Worm (Caenorhabditis elegans) whole organism, midembryonic: ENCODE measurements around the gene mrpl-16.
A peak's percentile ranks its signal among the peaks of the same experiment; 100 is the strongest.

Experiments
- T22C8.4 ChIP-seq: fragments of 200-800 bp; sonication (Bioruptor generic); IDR thresholded peaks from 2 replicates; pipeline ENCODE4 v1.3.6; 2022; ENCODE audit warnings: missing genetic modification characterization, missing compliant biosample characterization
- cog-1 ChIP-seq: sonication (generic microtip); optimal IDR thresholded peaks from 2 replicates; lab custom pipeline; 2016; ENCODE audit warnings: missing genetic modification characterization, missing compliant biosample characterization
- flt-1 ChIP-seq: fragments of 200-800 bp; sonication (Bioruptor generic); IDR thresholded peaks from 2 replicates; pipeline ENCODE4 v1.3.6; 2022; ENCODE audit warnings: missing genetic modification characterization, missing compliant biosample characterization
- klf-2 ChIP-seq: fragments of 200-800 bp; sonication (Bioruptor generic); conservative IDR thresholded peaks from 2 replicates; pipeline ENCODE4 v1.3.6; 2022; ENCODE audit warnings: missing genetic modification reagents, missing genetic modification characterization, missing compliant biosample characterization
- med-1 ChIP-seq: sonication (generic microtip); optimal IDR thresholded peaks from 2 replicates; lab custom pipeline; 2017; ENCODE audit warnings: missing genetic modification characterization, mild to moderate bottlenecking, missing compliant biosample characterization, antibody characterized with exemption, missing genetic modification reagents; ENCODE audit not compliant: insufficient read depth
- ref-1 ChIP-seq: fragments of 200-800 bp; sonication (Bioruptor generic); conservative IDR thresholded peaks from 2 replicates; pipeline ENCODE4 v1.3.6; 2022; ENCODE audit warnings: missing genetic modification reagents, missing genetic modification characterization, missing compliant biosample characterization
- tab-1 ChIP-seq: fragments of 200-800 bp; sonication (Bioruptor generic); IDR thresholded peaks from 2 replicates; pipeline ENCODE4 v1.3.6; 2022; ENCODE audit warnings: missing genetic modification characterization, missing compliant biosample characterization
- ztf-23 ChIP-seq: fragments of 200-800 bp; sonication (Bioruptor generic); IDR thresholded peaks from 2 replicates; pipeline ENCODE4 v1.3.6; 2022; ENCODE audit warnings: missing genetic modification reagents, missing genetic modification characterization, missing compliant biosample characterization
- ztf-29 ChIP-seq: fragments of 200-800 bp; sonication (Bioruptor generic); IDR thresholded peaks from 2 replicates; pipeline ENCODE4 v1.3.6; 2022; ENCODE audit warnings: missing genetic modification reagents, missing genetic modification characterization, missing compliant biosample characterization

Gene mrpl-16

ce11 chrIII:4671949-4672348 is 32.3 kb upstream of the mrpl-16 start, which contains the start of gene srg-13:
Gene srg-13 (plus strand): TSS chrIII:4672249.
- TF ChIP-seq klf-2 (GFP tag; lab: Robert Waterston, UW) (no peak), ztf-23 (GFP tag; lab: Robert Waterston, UW) (no peak), med-1 (GFP tag; lab: Kevin White, UChicago) (no peak), cog-1 (tag; lab: Kevin White, UChicago) (no peak), ztf-29 (GFP tag; lab: Robert Waterston, UW) (no peak), T22C8.4 (GFP tag; lab: Robert Waterston, UW) (no peak), flt-1 (GFP tag; lab: Robert Waterston, UW) (no peak), tab-1 (GFP tag; lab: Robert Waterston, UW) (no peak), ref-1 (GFP tag; lab: Robert Waterston, UW) (no peak)

- TF ChIP-seq ztf-29 (GFP tag; lab: Robert Waterston, UW), result no peak
- no peak for TF ChIP-seq ref-1 (GFP tag; lab: Robert Waterston, UW)
- no peak for TF ChIP-seq tab-1 (GFP tag; lab: Robert Waterston, UW)
- TF ChIP-seq flt-1 (GFP tag; lab: Robert Waterston, UW), result no peak
- no peak for TF ChIP-seq klf-2 (GFP tag; lab: Robert Waterston, UW)
- TF ChIP-seq ztf-23 (GFP tag; lab: Robert Waterston, UW), result no peak
- TF ChIP-seq T22C8.4 (GFP tag; lab: Robert Waterston, UW), result no peak
- TF ChIP-seq med-1 (GFP tag; lab: Kevin White, UChicago), result no peak
- TF ChIP-seq cog-1 (tag; lab: Kevin White, UChicago), result no peak
These were observed 26.7 kb upstream of the mrpl-16 start, which contains the start of gene srg-10 for ce11 chrIII:4677466-4677865. Gene srg-10 (plus strand): TSS chrIII:4677766.

- TF ChIP-seq med-1 (GFP tag; lab: Kevin White, UChicago) (no peak), T22C8.4 (GFP tag; lab: Robert Waterston, UW) (no peak), ztf-29 (GFP tag; lab: Robert Waterston, UW) (no peak), ref-1 (GFP tag; lab: Robert Waterston, UW) (no peak), tab-1 (GFP tag; lab: Robert Waterston, UW) (no peak), flt-1 (GFP tag; lab: Robert Waterston, UW) (no peak), cog-1 (tag; lab: Kevin White, UChicago) (no peak), klf-2 (GFP tag; lab: Robert Waterston, UW) (no peak), ztf-23 (GFP tag; lab: Robert Waterston, UW) (no peak)
These were observed 24.2 kb upstream of the mrpl-16 start, which contains the start of gene srg-11 for ce11 chrIII:4679963-4680484. Gene srg-11 (plus strand): TSS chrIII:4680013.

ce11 chrIII:4687134-4687533 is 17.1 kb upstream of the mrpl-16 start:
- TF ChIP-seq tab-1 (GFP tag; lab: Robert Waterston, UW) (no peak), ztf-23 (GFP tag; lab: Robert Waterston, UW) (no peak), med-1 (GFP tag; lab: Kevin White, UChicago) (no peak)

ce11 chrIII:4688356-4688755 is 15.8 kb upstream of the mrpl-16 start, which contains the start of gene tag-243:
Gene tag-243 (minus strand): TSS chrIII:4688456.
- TF ChIP-seq ztf-23 (GFP tag; lab: Robert Waterston, UW) (no peak), med-1 (GFP tag; lab: Kevin White, UChicago) (no peak), klf-2 (GFP tag; lab: Robert Waterston, UW) (0 out of 2 replicates have a peak, but pooled peaks have one; percentile 24)

- TF ChIP-seq ztf-23 (GFP tag; lab: Robert Waterston, UW) (no peak), flt-1 (GFP tag; lab: Robert Waterston, UW) (no peak), ref-1 (GFP tag; lab: Robert Waterston, UW) (no peak), cog-1 (tag; lab: Kevin White, UChicago) (no peak), T22C8.4 (GFP tag; lab: Robert Waterston, UW) (no peak), klf-2 (GFP tag; lab: Robert Waterston, UW) (no peak), tab-1 (GFP tag; lab: Robert Waterston, UW) (no peak), ztf-29 (GFP tag; lab: Robert Waterston, UW) (no peak), med-1 (GFP tag; lab: Kevin White, UChicago) (no peak)
These were observed 15.2 kb upstream of the mrpl-16 start, which contains the start of gene ppat-1 for ce11 chrIII:4688965-4689364. Gene ppat-1 (plus strand): TSS chrIII:4689280.

ce11 chrIII:4689595-4689994 is 14.6 kb upstream of the mrpl-16 start:
- TF ChIP-seq med-1 (GFP tag; lab: Kevin White, UChicago) (peak; percentile 33), tab-1 (GFP tag; lab: Robert Waterston, UW) (peak; percentile 93), ztf-23 (GFP tag; lab: Robert Waterston, UW) (peak; percentile 89), T22C8.4 (GFP tag; lab: Robert Waterston, UW) (peak; percentile 81), klf-2 (GFP tag; lab: Robert Waterston, UW) (0 out of 2 replicates have a peak, but pooled peaks have one; percentile 53), ztf-29 (GFP tag; lab: Robert Waterston, UW) (peak; percentile 78; the same call in 1 of the 2 replicates), flt-1 (GFP tag; lab: Robert Waterston, UW) (peak; percentile 91), ref-1 (GFP tag; lab: Robert Waterston, UW) (peak; percentile 73), cog-1 (tag; lab: Kevin White, UChicago) (peak; percentile 55)

ce11 chrIII:4693281-4693680 is 10.9 kb upstream of the mrpl-16 start, which contains the start of gene nifk-1:
Gene nifk-1 (minus strand): TSS chrIII:4693307.
- TF ChIP-seq ztf-23 (GFP tag; lab: Robert Waterston, UW) (peak; percentile 50; the same call in 1 of the 2 replicates), flt-1 (GFP tag; lab: Robert Waterston, UW) (no peak)

ce11 chrIII:4693695-4694094 is 10.5 kb upstream of the mrpl-16 start, which contains the start of gene T04A8.8:
Gene T04A8.8 (plus strand): TSS chrIII:4693995.
- TF ChIP-seq tab-1 (GFP tag; lab: Robert Waterston, UW), result no peak
- TF ChIP-seq ref-1 (GFP tag; lab: Robert Waterston, UW), result no peak
